Worm (Caenorhabditis elegans) whole organism, late embryonic: ENCODE measurements around the gene nhr-99.

ENCODE experiments used
- ama-1 ChIP-seq: fragments of 150-350 bp; optimal IDR thresholded peaks from 2 replicates; lab custom pipeline; 2014
- ceh-14 ChIP-seq: sonication (generic microtip); optimal IDR thresholded peaks from 2 replicates; lab custom pipeline; 2016; ENCODE audit warnings: missing genotype, missing genetic modification characterization, missing compliant biosample characterization
- ceh-31 ChIP-seq: sonication (generic microtip); optimal IDR thresholded peaks from 2 replicates; lab custom pipeline; 2016; ENCODE audit warnings: missing genetic modification characterization, missing compliant biosample characterization
- hlh-15 ChIP-seq: sonication (generic microtip); optimal IDR thresholded peaks from 2 replicates; lab custom pipeline; 2016; ENCODE audit warnings: missing genetic modification characterization, missing compliant biosample characterization
- hlh-30 ChIP-seq: sonication (generic microtip); optimal IDR thresholded peaks from 2 replicates; lab custom pipeline; 2017; ENCODE audit warnings: antibody characterized with exemption, missing genetic modification characterization, missing compliant biosample characterization; ENCODE audit not compliant: insufficient read depth
- madf-2 ChIP-seq: sonication (generic microtip); optimal IDR thresholded peaks from 2 replicates; lab custom pipeline; 2017; ENCODE audit warnings: missing genetic modification characterization, missing compliant biosample characterization
- nfya-1 ChIP-seq: sonication (generic microtip); optimal IDR thresholded peaks from 2 replicates; lab custom pipeline; 2017; ENCODE audit warnings: missing genetic modification characterization, mild to moderate bottlenecking, missing compliant biosample characterization, antibody characterized with exemption, moderate library complexity
- npax-4 ChIP-seq: sonication (generic microtip); optimal IDR thresholded peaks from 2 replicates; lab custom pipeline; 2016; ENCODE audit warnings: missing genetic modification characterization, missing compliant biosample characterization
- pag-3 ChIP-seq: sonication (generic microtip); optimal IDR thresholded peaks from 2 replicates; lab custom pipeline; 2016; ENCODE audit warnings: missing compliant biosample characterization, missing genetic modification characterization, borderline replicate concordance
- pax-1 ChIP-seq: fragments of 150-350 bp; optimal IDR thresholded peaks from 2 replicates; lab custom pipeline; 2014; ENCODE audit warnings: missing biosample characterization, missing genetic modification characterization
- pha-4 ChIP-seq: fragments of 150-350 bp; optimal IDR thresholded peaks from 2 replicates; lab custom pipeline; 2018; ENCODE audit warnings: missing biosample characterization, missing genetic modification reagents, missing genetic modification characterization
- rnt-1 ChIP-seq: sonication (generic microtip); optimal IDR thresholded peaks from 2 replicates; lab custom pipeline; 2016; ENCODE audit warnings: missing genetic modification characterization, missing compliant biosample characterization
- tbx-2 ChIP-seq: sonication (generic microtip); optimal IDR thresholded peaks from 2 replicates; lab custom pipeline; 2016; ENCODE audit warnings: missing genetic modification characterization, missing compliant biosample characterization
- unc-42 ChIP-seq: sonication (generic microtip); optimal IDR thresholded peaks from 2 replicates; lab custom pipeline; 2016; ENCODE audit warnings: missing genotype, missing genetic modification characterization, missing compliant biosample characterization

ce11 chrV:438094-438493, 36.5 kb upstream of the nhr-99 start, which contains the start of gene B0554.1:
- TF ChIP-seq ceh-14 (tag; lab: Kevin White, UChicago) (no peak), ceh-31 (tag; lab: Kevin White, UChicago) (no peak), pax-1 (tag; lab: Kevin White, UChicago) (no peak), pag-3 (tag; lab: Kevin White, UChicago) (no peak), hlh-15 (tag; lab: Kevin White, UChicago) (no peak), ama-1 (lab: Kevin White, UChicago) (no peak), nfya-1 (tag; lab: Kevin White, UChicago) (no peak), madf-2 (tag; lab: Kevin White, UChicago) (no peak), hlh-30 (tag; lab: Kevin White, UChicago) (no peak), tbx-2 (tag; lab: Kevin White, UChicago) (no peak), rnt-1 (tag; lab: Kevin White, UChicago) (no peak), pha-4 (tag; lab: Kevin White, UChicago) (no peak), npax-4 (no peak), unc-42 (tag; lab: Kevin White, UChicago) (no peak)
